Worm (Caenorhabditis elegans) whole organism, L3 larva: ENCODE data around the gene Y17D7B.3.

Experiments
- R02D3.7 ChIP-seq: fragments of 150-350 bp; optimal IDR thresholded peaks from 2 replicates; lab custom pipeline; 2014; ENCODE audit warnings: missing biosample characterization, missing genetic modification characterization
- aly-2 ChIP-seq: fragments of 150-350 bp; optimal IDR thresholded peaks from 2 replicates; lab custom pipeline; 2014; ENCODE audit warnings: missing biosample characterization, missing genetic modification characterization
- daf-12 ChIP-seq: fragments of 150-350 bp; optimal IDR thresholded peaks from 2 replicates; lab custom pipeline; 2014; ENCODE audit warnings: missing biosample characterization, missing genetic modification reagents, missing genetic modification characterization
- elt-2 ChIP-seq: sonication (generic microtip); optimal IDR thresholded peaks from 2 replicates; lab custom pipeline; 2016; ENCODE audit warnings: missing genetic modification reagents, mild to moderate bottlenecking, missing genetic modification characterization, missing compliant biosample characterization
- fkh-10 ChIP-seq: sonication (generic microtip); optimal IDR thresholded peaks from 2 replicates; lab custom pipeline; 2017; ENCODE audit warnings: missing biosample characterization, missing genetic modification reagents, missing genetic modification characterization
- fos-1 ChIP-seq: fragments of 150-350 bp; optimal IDR thresholded peaks from 2 replicates; lab custom pipeline; 2014; ENCODE audit warnings: missing biosample characterization, missing genetic modification characterization
- nhr-28 ChIP-seq: fragments of 150-350 bp; optimal IDR thresholded peaks from 2 replicates; lab custom pipeline; 2014; ENCODE audit warnings: missing biosample characterization, missing genetic modification characterization
- unc-39 ChIP-seq: sonication (generic microtip); optimal IDR thresholded peaks from 4 replicates; lab custom pipeline; 2017; ENCODE audit warnings: missing biosample characterization, missing genetic modification characterization
- unc-62 ChIP-seq: fragments of 150-350 bp; sonication (generic microtip); optimal IDR thresholded peaks from 4 replicates; lab custom pipeline; 2014; ENCODE audit warnings: missing biosample characterization, missing genetic modification reagents, missing genetic modification characterization

DNA sequence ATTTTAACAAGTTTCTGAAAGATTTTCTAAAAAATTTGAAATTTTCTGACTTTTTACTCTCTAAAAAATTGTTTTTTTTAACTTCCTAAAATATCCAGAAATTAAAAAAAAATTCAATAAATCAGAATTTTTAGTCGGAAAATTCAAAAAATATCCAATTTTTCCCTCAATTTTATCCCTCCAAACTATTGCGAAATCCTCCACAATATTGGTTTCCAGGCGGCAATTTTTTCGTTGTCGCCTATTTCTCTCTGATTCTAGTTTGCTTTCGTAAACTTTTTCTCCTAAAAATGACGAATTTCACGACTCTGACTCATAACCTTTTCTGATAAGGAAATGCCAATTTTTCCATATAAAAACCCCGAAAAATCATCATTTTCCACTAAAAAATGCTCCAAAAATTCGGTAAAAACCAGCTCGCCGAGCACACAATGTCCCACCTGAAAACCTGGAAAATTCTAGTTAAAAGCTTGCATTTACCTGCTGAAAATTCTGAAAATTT is 874 bp upstream of the Y17D7B.3 start, which contains the start of gene Y17D7B.2:
- TF ChIP-seq aly-2 (tag; lab: Kevin White, UChicago) (no peak), nhr-28 (tag; lab: Kevin White, UChicago) (no peak), fkh-10 (GFP tag; lab: Kevin White, UChicago) (no peak), unc-62 (no peak), daf-12 (tag; lab: Kevin White, UChicago) (no peak), unc-39 (tag; lab: Kevin White, UChicago) (no peak), elt-2 (peak; percentile 0), fos-1 (tag; lab: Kevin White, UChicago) (no peak), R02D3.7 (tag; lab: Kevin White, UChicago) (no peak)
